Worm (Caenorhabditis elegans): ENCODE data around the gene B0286.1.

- TF ChIP-seq ama-1 (optimal IDR thresholded peaks at IDR 0.05) (no peak), tbx-37 (GFP tag; conservative IDR thresholded peaks at IDR 0.05) (no peak)
Observed at ce11 chrII:4392526-4393057, 14.3 kb downstream of the B0286.1 start, which contains the start of gene mlt-7.

Data from whole organism, early embryonic.